Fruit fly (Drosophila melanogaster): ENCODE measurements around the gene Tdh.

Gene Tdh

DNA sequence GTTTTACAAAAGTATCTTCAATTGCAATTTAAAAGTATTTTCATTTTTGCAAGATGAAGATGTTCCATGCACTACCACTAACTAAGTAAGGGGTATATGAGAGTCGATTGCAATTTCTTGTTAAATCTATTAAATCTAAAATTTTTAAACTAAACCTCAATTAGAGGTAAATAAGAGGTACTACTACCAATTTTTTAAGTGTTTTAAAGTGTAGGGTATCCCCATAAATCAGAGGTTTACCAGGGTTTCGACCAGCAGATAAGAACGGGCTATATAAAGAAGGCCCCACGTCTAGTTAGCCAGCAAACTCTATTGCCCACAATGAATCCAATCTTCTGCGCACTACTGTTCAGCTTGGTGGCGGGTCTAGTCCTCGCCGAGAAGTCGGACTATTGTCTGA lies 6.4 kb upstream of the Tdh start, which contains the start of gene mag:
mag (plus strand) TSS at position 301 of the 400 bp plus-strand sequence.
- TF ChIP-seq CG14050 (GFP tag; IDR thresholded peaks at IDR 0.05): no peak
- TF ChIP-seq ATbp (GFP tag; optimal IDR thresholded peaks at IDR 0.05): no peak
- TF ChIP-seq fd96Cb (tag; optimal IDR thresholded peaks at IDR 0.05): no peak
- TF ChIP-seq CG13123 (GFP tag; optimal IDR thresholded peaks at IDR 0.05): no peak
- no peak for TF ChIP-seq CG14014 (GFP tag; IDR thresholded peaks at IDR 0.05)

DNA sequence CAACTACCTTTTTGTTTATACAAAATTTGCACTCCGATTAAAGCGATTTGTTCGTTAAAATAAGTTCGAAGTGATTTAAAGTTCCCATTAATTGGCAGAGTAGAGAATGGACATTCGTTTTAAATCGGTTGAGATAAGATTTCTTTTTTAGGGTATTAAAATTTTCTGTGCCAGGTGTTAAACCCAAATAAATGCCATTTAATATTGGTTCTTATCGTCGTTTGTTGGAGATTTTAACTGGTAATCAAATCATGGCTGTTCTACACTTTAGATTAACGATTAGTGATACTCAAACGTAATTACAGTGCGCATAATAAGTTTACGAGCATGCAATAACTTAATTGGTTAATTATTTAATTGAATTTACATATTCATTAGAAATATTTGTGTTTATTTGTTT lies 4.4 kb upstream of the Tdh start:
- TF ChIP-seq D19A (tag; optimal IDR thresholded peaks at IDR 0.05) (peak; percentile 37), CG9932 (GFP tag; IDR thresholded peaks at IDR 0.05) (no peak), Rx (GFP tag; IDR thresholded peaks at IDR 0.05) (no peak), usp (GFP tag; optimal IDR thresholded peaks at IDR 0.05) (no peak), wdn (GFP tag; IDR thresholded peaks at IDR 0.05) (no peak), pnt (GFP tag; optimal IDR thresholded peaks at IDR 0.05) (no peak), Hmx (GFP tag; optimal IDR thresholded peaks at IDR 0.05) (no peak), Ptx1 (GFP tag; IDR thresholded peaks at IDR 0.05) (no peak), CG13123 (GFP tag; optimal IDR thresholded peaks at IDR 0.05) (no peak), Optix (GFP tag; IDR thresholded peaks at IDR 0.05) (no peak), CG14667 (GFP tag; IDR thresholded peaks at IDR 0.05) (no peak), sob (GFP tag; IDR thresholded peaks at IDR 0.05) (no peak), CG34376 (GFP tag; optimal IDR thresholded peaks at IDR 0.05) (peak; percentile 25), sug (tag; optimal IDR thresholded peaks at IDR 0.05) (peak; percentile 45), Elba2 (GFP tag; optimal IDR thresholded peaks at IDR 0.05) (no peak), disco-r (GFP tag; optimal IDR thresholded peaks at IDR 0.05) (no peak), grn (GFP tag; optimal IDR thresholded peaks at IDR 0.05) (peak; percentile 49), ATbp (GFP tag; optimal IDR thresholded peaks at IDR 0.05) (no peak), exex (tag; optimal IDR thresholded peaks at IDR 0.05) (peak; percentile 99), CG10565 (GFP tag; optimal IDR thresholded peaks at IDR 0.05) (no peak), cg (GFP tag; optimal IDR thresholded peaks at IDR 0.05) (no peak), Oaz (GFP tag; IDR thresholded peaks at IDR 0.05) (no peak), CG8388 (GFP tag; optimal IDR thresholded peaks at IDR 0.05) (peak; percentile 16), CG2875 (GFP tag; optimal IDR thresholded peaks at IDR 0.05) (no peak), sens-2 (GFP tag; IDR thresholded peaks at IDR 0.05) (0 out of 2 replicates have a peak, but pooled peaks have one; percentile 20)

DNA sequence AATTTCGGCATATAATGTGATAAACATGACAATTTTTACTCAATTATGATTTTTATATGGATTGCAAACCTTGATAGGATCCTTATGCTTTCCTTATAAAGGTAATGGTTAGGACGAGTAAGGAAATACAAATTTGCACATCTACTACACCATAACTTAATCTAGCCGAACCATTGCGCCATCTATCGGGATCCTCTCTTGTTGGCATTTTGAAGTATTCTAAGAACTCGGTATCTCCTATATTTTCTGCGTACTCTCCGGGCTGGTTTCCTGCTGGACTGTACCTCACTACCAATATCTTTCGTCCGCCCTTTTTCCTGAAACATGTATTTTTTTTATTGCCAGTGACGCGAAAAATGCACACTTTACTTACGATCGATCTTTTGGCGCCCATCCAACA lies 2.1 kb upstream of the Tdh start, which contains the start of gene atk:
atk (minus strand) TSS at position 186 of the 400 bp plus-strand sequence.
- no peak for TF ChIP-seq tup (GFP tag; optimal IDR thresholded peaks at IDR 0.05)
- peak; percentile 65 for TF ChIP-seq CTCF (GFP tag; optimal IDR thresholded peaks at IDR 0.05)
- 0 out of 2 replicates have a peak, but pooled peaks have one; percentile 1 for TF ChIP-seq CG32532 (GFP tag; IDR thresholded peaks at IDR 0.05)

DNA sequence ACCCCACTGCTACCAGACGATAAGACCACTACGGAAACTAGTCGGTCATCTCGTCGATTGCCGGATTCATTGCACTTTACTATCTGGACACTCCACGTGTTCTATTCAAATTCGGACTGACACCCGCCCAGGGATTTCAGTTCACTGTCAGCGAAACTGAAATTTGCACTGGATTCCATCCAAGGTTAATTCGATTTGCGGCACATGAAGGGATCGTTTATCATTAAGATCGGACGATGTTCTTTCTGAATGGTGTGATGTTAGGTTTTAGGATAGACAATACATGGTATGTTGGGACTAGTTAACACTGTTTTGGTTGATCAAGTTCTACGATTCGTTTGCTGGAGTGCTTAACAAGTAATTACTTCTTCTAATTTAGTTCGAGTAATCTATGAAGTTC lies 803 bp upstream of the Tdh start, which contains the start of gene CG42764:
CG42764 (minus strand) TSS at position 101 of the 400 bp plus-strand sequence.
- no peak for TF ChIP-seq chm (GFP tag; IDR thresholded peaks at IDR 0.05)
- no peak for TF ChIP-seq CG7786 (GFP tag; optimal IDR thresholded peaks at IDR 0.05)
- no peak for TF ChIP-seq CG4328 (GFP tag; optimal IDR thresholded peaks at IDR 0.05)
- no peak for TF ChIP-seq CG17359 (tag; optimal IDR thresholded peaks at IDR 0.05)
- no peak for TF ChIP-seq mld (GFP tag; IDR thresholded peaks at IDR 0.05; ENCODE audit: partially characterized antibody)
- TF ChIP-seq Trl (optimal IDR thresholded peaks at IDR 0.05): no peak
- TF ChIP-seq Trl (GFP tag; optimal IDR thresholded peaks at IDR 0.05): no peak
- no peak for TF ChIP-seq CG2199 (GFP tag; IDR thresholded peaks at IDR 0.05)
- TF ChIP-seq Poxn (GFP tag; IDR thresholded peaks at IDR 0.05): no peak
